Fruit fly (Drosophila melanogaster) whole organism, embryonic: ENCODE data around the gene CG5861.

Experiments used
- ATbp ChIP-seq: fragments of 200-800 bp; sonication (Bioruptor generic); optimal IDR thresholded peaks from 2 replicates; lab custom pipeline; 2017; ENCODE audit warnings: missing biosample characterization, mild to moderate bottlenecking, missing genetic modification characterization, missing genetic modification reagents
- Atf-2 ChIP-seq: fragments of 200-800 bp; sonication (Bioruptor generic); optimal IDR thresholded peaks from 2 replicates; lab custom pipeline; 2016; ENCODE audit warnings: missing biosample characterization, missing genetic modification characterization
- Atf6 ChIP-seq: fragments of 200-800 bp; sonication (Bioruptor generic); IDR thresholded peaks from 2 replicates; pipeline ENCODE4 v1.3.6; 2022; ENCODE audit warnings: missing biosample characterization, missing genetic modification characterization
- C15 ChIP-seq: fragments of 200-800 bp; sonication (Bioruptor generic); IDR thresholded peaks from 3 replicates; pipeline ENCODE4 v1.3.6; 2022; ENCODE audit warnings: missing biosample characterization, missing genetic modification characterization
- CG11398 ChIP-seq: fragments of 200-800 bp; sonication (Bioruptor generic); optimal IDR thresholded peaks from 2 replicates; lab custom pipeline; 2016; ENCODE audit warnings: missing biosample characterization, missing genetic modification characterization
- CG11696 ChIP-seq: fragments of 200-800 bp; sonication (Bioruptor generic); IDR thresholded peaks from 2 replicates; pipeline ENCODE4 v1.3.6; 2022; ENCODE audit warnings: missing biosample characterization, missing genetic modification characterization
- CG12299 ChIP-seq: fragments of 200-800 bp; sonication (Bioruptor generic); optimal IDR thresholded peaks from 2 replicates; lab custom pipeline; 2018; ENCODE audit warnings: missing biosample characterization, mild to moderate bottlenecking, missing genetic modification characterization
- CG15479 ChIP-seq: fragments of 200-800 bp; sonication (Bioruptor generic); optimal IDR thresholded peaks from 3 replicates; lab custom pipeline; 2019; ENCODE audit warnings: missing biosample characterization, mild to moderate bottlenecking, missing genetic modification characterization, moderate library complexity
- CG15601 ChIP-seq: fragments of 200-800 bp; sonication (Bioruptor generic); optimal IDR thresholded peaks from 3 replicates; lab custom pipeline; 2019; ENCODE audit warnings: missing biosample characterization, mild to moderate bottlenecking, missing genetic modification characterization, moderate library complexity
- CG16815 ChIP-seq: fragments of 200-800 bp; sonication (Bioruptor generic); optimal IDR thresholded peaks from 3 replicates; lab custom pipeline; 2017; ENCODE audit warnings: missing biosample characterization, mild to moderate bottlenecking, missing genetic modification characterization
- CG16863 ChIP-seq: fragments of 200-800 bp; sonication (Bioruptor generic); optimal IDR thresholded peaks from 3 replicates; lab custom pipeline; 2016; ENCODE audit warnings: missing biosample characterization, missing genetic modification characterization
- CG18011 ChIP-seq: fragments of 200-800 bp; sonication (Bioruptor generic); optimal IDR thresholded peaks from 2 replicates; lab custom pipeline; 2017; ENCODE audit warnings: missing biosample characterization, missing genetic modification characterization, mild to moderate bottlenecking, moderate library complexity, missing genotype
- CG18476 ChIP-seq: fragments of 200-800 bp; sonication (Bioruptor generic); optimal IDR thresholded peaks from 2 replicates; lab custom pipeline; 2016; ENCODE audit warnings: missing biosample characterization, mild to moderate bottlenecking, missing genetic modification characterization
- CG18599 ChIP-seq: fragments of 200-800 bp; sonication (Bioruptor generic); optimal IDR thresholded peaks from 3 replicates; lab custom pipeline; 2017; ENCODE audit warnings: missing biosample characterization, missing genetic modification characterization, mild to moderate bottlenecking, moderate library complexity, missing genetic modification reagents
- CG2199 ChIP-seq: fragments of 200-800 bp; sonication (Bioruptor generic); IDR thresholded peaks from 3 replicates; pipeline ENCODE4 v1.3.6; 2022; ENCODE audit warnings: missing biosample characterization, missing genetic modification characterization
- CG31388 ChIP-seq: fragments of 200-800 bp; sonication (Bioruptor generic); optimal IDR thresholded peaks from 2 replicates; lab custom pipeline; 2016; ENCODE audit warnings: missing biosample characterization, missing genetic modification characterization
- CG3163 ChIP-seq: fragments of 200-800 bp; sonication (Bioruptor generic); optimal IDR thresholded peaks from 3 replicates; lab custom pipeline; 2016; ENCODE audit warnings: missing biosample characterization, missing genetic modification characterization
- CG34376 ChIP-seq: fragments of 200-800 bp; sonication (Bioruptor generic); optimal IDR thresholded peaks from 2 replicates; lab custom pipeline; 2018; ENCODE audit warnings: missing biosample characterization, mild to moderate bottlenecking, missing genetic modification characterization
- CG42726 ChIP-seq: fragments of 200-800 bp; sonication (Bioruptor generic); IDR thresholded peaks from 2 replicates; pipeline ENCODE4 v1.3.6; 2022; ENCODE audit warnings: missing biosample characterization, missing genetic modification characterization; ENCODE audit not compliant: partially characterized antibody
- CG4617 ChIP-seq: fragments of 200-800 bp; sonication (Bioruptor generic); optimal IDR thresholded peaks from 3 replicates; lab custom pipeline; 2016; ENCODE audit warnings: missing biosample characterization, missing genetic modification characterization, borderline replicate concordance
- CG5180 ChIP-seq: fragments of 200-800 bp; sonication (Bioruptor generic); optimal IDR thresholded peaks from 3 replicates; lab custom pipeline; 2017; ENCODE audit warnings: missing biosample characterization, missing genetic modification characterization, mild to moderate bottlenecking, moderate library complexity, missing genetic modification reagents
- CG6765 ChIP-seq: fragments of 200-800 bp; sonication (Bioruptor generic); optimal IDR thresholded peaks from 3 replicates; lab custom pipeline; 2017; ENCODE audit warnings: missing biosample characterization, mild to moderate bottlenecking, missing genetic modification characterization
- CG6791 ChIP-seq: fragments of 200-800 bp; sonication (Bioruptor generic); IDR thresholded peaks from 3 replicates; pipeline ENCODE4 v1.3.6; 2022; ENCODE audit warnings: missing biosample characterization, missing genetic modification characterization; ENCODE audit not compliant: partially characterized antibody
- CG8281 ChIP-seq: fragments of 200-800 bp; sonication (Bioruptor generic); optimal IDR thresholded peaks from 2 replicates; lab custom pipeline; 2018; ENCODE audit warnings: missing biosample characterization, mild to moderate bottlenecking, missing genetic modification characterization, moderate library complexity
- CTCF ChIP-seq: fragments of 200-800 bp; sonication (Bioruptor generic); optimal IDR thresholded peaks from 2 replicates; lab custom pipeline; 2017; ENCODE audit warnings: missing biosample characterization, mild to moderate bottlenecking, missing genetic modification characterization, moderate library complexity
- D19B ChIP-seq: fragments of 200-800 bp; sonication (Bioruptor generic); optimal IDR thresholded peaks from 2 replicates; lab custom pipeline; 2017; ENCODE audit warnings: missing biosample characterization, mild to moderate bottlenecking, missing genetic modification characterization
- Ets97D ChIP-seq: fragments of 200-800 bp; sonication (Bioruptor generic); optimal IDR thresholded peaks from 3 replicates; lab custom pipeline; 2016; ENCODE audit warnings: missing biosample characterization, missing genetic modification characterization
- HLHmδ ChIP-seq: fragments of 200-800 bp; sonication (Bioruptor generic); optimal IDR thresholded peaks from 2 replicates; lab custom pipeline; 2018; ENCODE audit warnings: missing biosample characterization, mild to moderate bottlenecking, missing genetic modification characterization, moderate library complexity
- Lhr ChIP-seq: fragments of 200-800 bp; sonication (Bioruptor generic); optimal IDR thresholded peaks from 3 replicates; lab custom pipeline; 2017; ENCODE audit warnings: mild to moderate bottlenecking, missing biosample characterization, missing genetic modification reagents, missing genetic modification characterization
- Opbp ChIP-seq: fragments of 200-800 bp; sonication (Bioruptor generic); IDR thresholded peaks from 3 replicates; pipeline ENCODE4 v1.3.6; 2022; ENCODE audit warnings: missing biosample characterization, missing genetic modification characterization; ENCODE audit not compliant: partially characterized antibody
- Pdp1 ChIP-seq, 2 experiments: fragments of 200-800 bp; sonication (Bioruptor generic); optimal IDR thresholded peaks; 3 replicates each; lab custom pipeline; 2016; ENCODE audit warnings: missing biosample characterization in 2 of 2, missing genetic modification characterization in 2 of 2, mild to moderate bottlenecking in 1 of 2, moderate library complexity in 1 of 2
- Ptx1 ChIP-seq: fragments of 200-800 bp; sonication (Bioruptor generic); IDR thresholded peaks from 2 replicates; pipeline ENCODE4 v1.3.6; 2022; ENCODE audit warnings: missing biosample characterization, missing genetic modification characterization
- Taf1 ChIP-seq: fragments of 200-800 bp; sonication (Bioruptor generic); IDR thresholded peaks from 2 replicates; pipeline ENCODE4 v1.3.6; 2022; ENCODE audit warnings: missing biosample characterization, missing genetic modification characterization
- ap ChIP-seq: fragments of 200-800 bp; sonication (Bioruptor generic); IDR thresholded peaks from 2 replicates; pipeline ENCODE4 v1.3.6; 2022; ENCODE audit warnings: missing biosample characterization, missing genetic modification characterization
- ara ChIP-seq: fragments of 200-800 bp; sonication (Bioruptor generic); IDR thresholded peaks from 2 replicates; pipeline ENCODE4 v1.3.6; 2022; ENCODE audit warnings: missing biosample characterization, missing genetic modification characterization
- bigmax ChIP-seq: fragments of 200-800 bp; sonication (Bioruptor generic); optimal IDR thresholded peaks from 2 replicates; lab custom pipeline; 2018; ENCODE audit warnings: missing biosample characterization, mild to moderate bottlenecking, missing genetic modification characterization
- caup ChIP-seq: fragments of 200-800 bp; sonication (Bioruptor generic); optimal IDR thresholded peaks from 3 replicates; lab custom pipeline; 2017; ENCODE audit warnings: missing biosample characterization, mild to moderate bottlenecking, missing genetic modification characterization, moderate library complexity; ENCODE audit not compliant: severe bottlenecking
- chif ChIP-seq, 2 experiments: fragments of 200-800 bp; sonication (Bioruptor generic); optimal IDR thresholded peaks; 3 replicates each; lab custom pipeline; 2016; ENCODE audit warnings: missing biosample characterization in 2 of 2, missing genetic modification characterization in 2 of 2
- chn ChIP-seq: fragments of 200-800 bp; sonication (Bioruptor generic); optimal IDR thresholded peaks from 2 replicates; lab custom pipeline; 2016; ENCODE audit warnings: missing biosample characterization, missing genetic modification characterization
- crc ChIP-seq: fragments of 200-800 bp; sonication (Bioruptor generic); optimal IDR thresholded peaks from 2 replicates; lab custom pipeline; 2016; ENCODE audit warnings: missing biosample characterization, missing genetic modification characterization
- ewg ChIP-seq: fragments of 200-800 bp; sonication (Bioruptor generic); optimal IDR thresholded peaks from 3 replicates; lab custom pipeline; 2017; ENCODE audit warnings: mild to moderate bottlenecking, missing biosample characterization, missing genetic modification reagents, missing genetic modification characterization
- gsb ChIP-seq: fragments of 200-800 bp; sonication (Bioruptor generic); IDR thresholded peaks from 2 replicates; pipeline ENCODE4 v1.3.6; 2022; ENCODE audit warnings: missing biosample characterization, missing genetic modification characterization
- ham ChIP-seq: fragments of 200-800 bp; sonication (Bioruptor generic); IDR thresholded peaks from 2 replicates; pipeline ENCODE4 v1.3.6; 2022; ENCODE audit warnings: missing biosample characterization, missing genetic modification characterization
- hbn ChIP-seq: fragments of 200-800 bp; sonication (Bioruptor generic); IDR thresholded peaks from 2 replicates; pipeline ENCODE4 v1.3.6; 2022; ENCODE audit warnings: missing biosample characterization, missing genetic modification characterization; ENCODE audit not compliant: partially characterized antibody
- insv ChIP-seq, 2 experiments: fragments of 200-800 bp; sonication (Bioruptor generic); optimal IDR thresholded peaks; 3 replicates each; lab custom pipeline; 2016 to 2018; ENCODE audit warnings: missing biosample characterization in 2 of 2, missing genetic modification characterization in 2 of 2
- pho ChIP-seq: fragments of 200-800 bp; sonication (Bioruptor generic); optimal IDR thresholded peaks from 2 replicates; lab custom pipeline; 2016; ENCODE audit warnings: missing biosample characterization, missing genetic modification characterization
- phol ChIP-seq: fragments of 200-800 bp; sonication (Bioruptor generic); optimal IDR thresholded peaks from 3 replicates; lab custom pipeline; 2018; ENCODE audit warnings: missing biosample characterization, mild to moderate bottlenecking, missing genetic modification characterization, moderate library complexity
- slbo ChIP-seq: fragments of 200-800 bp; sonication (Bioruptor generic); IDR thresholded peaks from 2 replicates; pipeline ENCODE4 v1.3.6; 2022; ENCODE audit warnings: missing biosample characterization, missing genetic modification characterization
- ttk ChIP-seq: fragments of 200-800 bp; sonication (Bioruptor generic); IDR thresholded peaks from 2 replicates; pipeline ENCODE4 v2.1.2; 2022; ENCODE audit warnings: missing biosample characterization, missing genetic modification characterization

CG5861 gene

dm6 chr2L:16356249-16357025 lies 49.3 kb upstream of the CG5861 start, which contains the start of gene CaBP1 (continued):
- peak; percentile 93; the same call in 2 of the 3 replicates for TF ChIP-seq Opbp (GFP tag; lab: Robert Waterston, UW)
- TF ChIP-seq CG5180 (GFP tag; lab: Kevin White, UChicago) = no peak
- TF ChIP-seq HLHmδ (GFP tag; lab: Kevin White, UChicago) = no peak
- no peak for TF ChIP-seq CG18476 (GFP tag; lab: Kevin White, UChicago)
- TF ChIP-seq CG2199 (GFP tag; lab: Robert Waterston, UW) = no peak
- TF ChIP-seq CG18011 (GFP tag; lab: Kevin White, UChicago) = no peak
- TF ChIP-seq hbn (GFP tag; lab: Robert Waterston, UW) = peak; percentile 98
- no peak for TF ChIP-seq bigmax (GFP tag; lab: Kevin White, UChicago)
- no peak for TF ChIP-seq Ptx1
- no peak for TF ChIP-seq ttk (GFP tag; lab: Robert Waterston, UW)
- TF ChIP-seq C15 (GFP tag; lab: Robert Waterston, UW) = no peak
- no peak for TF ChIP-seq slbo (GFP tag; lab: Robert Waterston, UW)
- no peak for TF ChIP-seq ewg (GFP tag; lab: Kevin White, UChicago)
- TF ChIP-seq Atf-2 (GFP tag; lab: Kevin White, UChicago) = no peak
- no peak for TF ChIP-seq CG6765 (GFP tag; lab: Kevin White, UChicago)
- TF ChIP-seq caup = no peak
- TF ChIP-seq ATbp = no peak
- TF ChIP-seq CG6791 = peak; percentile 89
- TF ChIP-seq CG8281 (tag; lab: Kevin White, UChicago) = no peak
- TF ChIP-seq CG3163 (GFP tag; lab: Kevin White, UChicago) = no peak
- peak; percentile 8 for TF ChIP-seq CG12299
- TF ChIP-seq CG4617 (GFP tag; lab: Kevin White, UChicago) = peak; percentile 5
- no peak for TF ChIP-seq gsb (GFP tag; lab: Robert Waterston, UW)
- no peak for TF ChIP-seq insv (GFP tag; optimal IDR thresholded peaks at IDR 0.05; lab: Kevin White, UChicago)
- no peak for TF ChIP-seq ara (GFP tag; lab: Robert Waterston, UW)
- TF ChIP-seq chif (GFP tag; optimal IDR thresholded peaks at IDR 0.05; lab: Kevin White, UChicago) = no peak
- no peak for TF ChIP-seq CG34376
- no peak for TF ChIP-seq CG31388 (GFP tag; lab: Kevin White, UChicago)
- TF ChIP-seq CG11696 (GFP tag; lab: Robert Waterston, UW) = no peak
- no peak for TF ChIP-seq chn (GFP tag; lab: Kevin White, UChicago)
- no peak for TF ChIP-seq Atf6 (GFP tag; lab: Robert Waterston, UW)
- no peak for TF ChIP-seq crc (GFP tag; lab: Kevin White, UChicago)
- no peak for TF ChIP-seq D19B (GFP tag; lab: Kevin White, UChicago)
- TF ChIP-seq CG11398 (GFP tag; lab: Kevin White, UChicago) = no peak
- peak; percentile 62; the same call in 1 of the 2 replicates for TF ChIP-seq CG42726 (GFP tag; lab: Robert Waterston, UW)
- TF ChIP-seq Lhr (GFP tag; lab: Kevin White, UChicago) = peak; percentile 42
- peak; percentile 5 for TF ChIP-seq CTCF
- no peak for TF ChIP-seq ap (GFP tag; lab: Robert Waterston, UW)
- TF ChIP-seq phol = peak; percentile 5
- TF ChIP-seq Pdp1 (GFP tag; optimal IDR thresholded peaks at IDR 0.05; lab: Kevin White, UChicago) = peak in 1 of 2 experiments; percentile 25
- no peak for TF ChIP-seq CG15479
- TF ChIP-seq CG16815 (GFP tag; lab: Kevin White, UChicago) = no peak
- TF ChIP-seq CG16863 (GFP tag; lab: Kevin White, UChicago) = no peak
- no peak for TF ChIP-seq Taf1 (GFP tag; lab: Robert Waterston, UW)
- TF ChIP-seq ham (GFP tag; lab: Robert Waterston, UW) = no peak
- no peak for TF ChIP-seq CG18599 (GFP tag; lab: Kevin White, UChicago)
- no peak for TF ChIP-seq pho
- peak; percentile 42 for TF ChIP-seq Ets97D
- TF ChIP-seq CG15601 (tag; lab: Kevin White, UChicago) = peak; percentile 21
